Fruit fly (Drosophila melanogaster): ENCODE measurements around the gene Amt.

Amt gene

DNA sequence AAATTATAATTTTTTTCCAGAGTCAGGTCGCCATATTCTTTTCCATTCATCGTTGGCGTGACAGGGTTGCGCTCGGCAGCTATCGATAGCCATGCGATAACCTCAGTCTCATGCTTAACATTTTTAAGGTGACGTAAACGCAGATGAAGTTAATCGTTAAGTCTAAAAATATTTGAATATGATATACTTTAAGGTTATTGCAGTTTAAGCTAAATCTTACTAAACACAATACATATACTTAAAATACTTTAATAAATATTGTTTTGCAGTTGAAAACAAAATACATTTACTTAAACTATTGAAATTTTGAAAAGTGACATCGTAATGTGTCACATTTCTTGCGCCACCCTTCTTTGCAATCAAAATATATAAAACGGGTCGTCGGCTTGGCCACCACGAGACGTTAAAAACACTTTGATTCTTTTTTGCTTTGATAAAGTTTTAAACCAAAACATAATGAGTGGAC lies 26.3 kb upstream of the Amt start, which contains the start of the genes Cp190 and CG4338:
Gene Cp190, minus strand, starts transcription at position 84 of the 466 bp plus-strand sequence.
Gene CG4338, plus strand, starts transcription at position 365 of the 466 bp plus-strand sequence.
- no peak for TF ChIP-seq CG13204 (GFP tag; optimal IDR thresholded peaks at IDR 0.05)
- TF ChIP-seq CG34367 (tag; optimal IDR thresholded peaks at IDR 0.05): peak; percentile 97
- TF ChIP-seq Ets98B (GFP tag; IDR thresholded peaks at IDR 0.05): peak; percentile 90
- TF ChIP-seq rn (GFP tag; IDR thresholded peaks at IDR 0.05): peak; percentile 87
- TF ChIP-seq fd96Ca (GFP tag; IDR thresholded peaks at IDR 0.05): peak; percentile 67; the same call in 2 of the 3 replicates
- TF ChIP-seq CG8159 (tag; optimal IDR thresholded peaks at IDR 0.05): peak; percentile 99
- TF ChIP-seq CG14655 (GFP tag; optimal IDR thresholded peaks at IDR 0.05): no peak
- peak; percentile 98 for TF ChIP-seq CG17806 (tag; optimal IDR thresholded peaks at IDR 0.05)
- TF ChIP-seq CG8301 (tag; optimal IDR thresholded peaks at IDR 0.05): peak; percentile 98
- no peak for TF ChIP-seq D1 (tag; optimal IDR thresholded peaks at IDR 0.05)
- TF ChIP-seq CG9948 (tag; optimal IDR thresholded peaks at IDR 0.05): peak; percentile 98
- TF ChIP-seq CG12605 (GFP tag; IDR thresholded peaks at IDR 0.05): peak; percentile 94
- TF ChIP-seq gl (tag; optimal IDR thresholded peaks at IDR 0.05): peak; percentile 91
- peak; percentile 85 for TF ChIP-seq EcR (GFP tag; optimal IDR thresholded peaks at IDR 0.05)
- no peak for TF ChIP-seq Pif1A (GFP tag; optimal IDR thresholded peaks at IDR 0.05)
- peak; percentile 97 for TF ChIP-seq Snoo (tag; optimal IDR thresholded peaks at IDR 0.05)
- TF ChIP-seq CG4496 (GFP tag; IDR thresholded peaks at IDR 0.05): peak; percentile 93
- TF ChIP-seq CG32121 (GFP tag; IDR thresholded peaks at IDR 0.05): peak; percentile 96
- no peak for TF ChIP-seq Pif1B (GFP tag; optimal IDR thresholded peaks at IDR 0.05)
- peak; percentile 98 for TF ChIP-seq CG15710 (tag; optimal IDR thresholded peaks at IDR 0.05)
- TF ChIP-seq CG10348 (GFP tag; IDR thresholded peaks at IDR 0.05): peak; percentile 83

DNA sequence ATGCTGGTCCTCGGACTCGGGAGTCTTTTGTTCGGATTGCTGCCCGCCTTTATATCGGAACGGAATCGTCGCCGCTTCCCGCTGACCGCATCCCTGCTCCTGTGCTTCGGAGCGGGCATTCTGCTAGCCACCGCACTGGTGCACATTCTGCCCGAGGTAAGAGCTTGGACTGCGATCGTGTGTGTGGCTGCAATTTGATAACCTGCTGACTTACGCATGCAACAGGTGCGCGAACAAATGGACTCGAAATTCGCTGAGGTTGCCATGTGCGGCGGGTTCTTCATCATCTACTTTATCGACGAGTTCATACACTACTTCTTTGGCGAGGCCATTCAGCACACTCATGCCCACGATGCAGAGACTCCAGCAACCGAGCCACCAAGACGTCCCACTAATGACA lies 19.9 kb upstream of the Amt start:
- no peak for TF ChIP-seq EcR (GFP tag; optimal IDR thresholded peaks at IDR 0.05)
- TF ChIP-seq Pif1B (GFP tag; optimal IDR thresholded peaks at IDR 0.05): no peak
- no peak for TF ChIP-seq Snoo (tag; optimal IDR thresholded peaks at IDR 0.05)
- TF ChIP-seq D1 (tag; optimal IDR thresholded peaks at IDR 0.05): no peak
- TF ChIP-seq CG10348 (GFP tag; IDR thresholded peaks at IDR 0.05): no peak
- no peak for TF ChIP-seq Ets98B (GFP tag; IDR thresholded peaks at IDR 0.05)
- no peak for TF ChIP-seq CG12605 (GFP tag; IDR thresholded peaks at IDR 0.05)
- TF ChIP-seq CG9948 (tag; optimal IDR thresholded peaks at IDR 0.05): no peak
- no peak for TF ChIP-seq fd96Ca (GFP tag; IDR thresholded peaks at IDR 0.05)
- TF ChIP-seq CG8301 (tag; optimal IDR thresholded peaks at IDR 0.05): no peak
- no peak for TF ChIP-seq CG32121 (GFP tag; IDR thresholded peaks at IDR 0.05)
- TF ChIP-seq CG13204 (GFP tag; optimal IDR thresholded peaks at IDR 0.05): no peak
- no peak for TF ChIP-seq gl (tag; optimal IDR thresholded peaks at IDR 0.05)
- no peak for TF ChIP-seq CG14655 (GFP tag; optimal IDR thresholded peaks at IDR 0.05)
- no peak for TF ChIP-seq rn (GFP tag; IDR thresholded peaks at IDR 0.05)
- TF ChIP-seq Pif1A (GFP tag; optimal IDR thresholded peaks at IDR 0.05): no peak
- no peak for TF ChIP-seq CG17806 (tag; optimal IDR thresholded peaks at IDR 0.05)
- TF ChIP-seq CG15710 (tag; optimal IDR thresholded peaks at IDR 0.05): no peak
- no peak for TF ChIP-seq CG34367 (tag; optimal IDR thresholded peaks at IDR 0.05)

DNA sequence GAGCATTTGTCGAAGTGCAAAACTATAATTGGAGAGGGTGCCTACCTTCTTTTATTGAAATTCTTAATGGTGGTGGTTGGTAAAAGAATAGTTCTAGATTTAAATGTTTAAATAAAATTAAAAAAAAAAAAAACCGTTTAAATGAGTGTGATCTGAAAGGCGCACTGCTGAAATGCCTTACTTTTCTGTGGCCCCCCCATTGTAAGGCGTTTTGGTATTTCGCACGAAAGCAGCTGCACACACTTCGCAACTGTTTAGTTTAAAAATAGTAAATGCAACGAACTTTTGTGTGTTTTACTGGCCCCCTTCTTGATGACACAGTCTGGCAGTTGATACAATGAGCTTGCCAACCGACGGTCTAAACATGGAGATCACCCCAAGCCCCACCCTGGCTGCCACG lies 19.5 kb upstream of the Amt start, which contains the start of the genes CG14864 and Zip88E:
Gene CG14864, minus strand, starts transcription at position 113 of the 400 bp plus-strand sequence.
Gene Zip88E, plus strand, starts transcription at position 237 of the 400 bp plus-strand sequence.
- TF ChIP-seq fd96Ca (GFP tag; IDR thresholded peaks at IDR 0.05): no peak
- TF ChIP-seq gl (tag; optimal IDR thresholded peaks at IDR 0.05): no peak
- TF ChIP-seq CG12605 (GFP tag; IDR thresholded peaks at IDR 0.05): no peak
- no peak for TF ChIP-seq EcR (GFP tag; optimal IDR thresholded peaks at IDR 0.05)

DNA sequence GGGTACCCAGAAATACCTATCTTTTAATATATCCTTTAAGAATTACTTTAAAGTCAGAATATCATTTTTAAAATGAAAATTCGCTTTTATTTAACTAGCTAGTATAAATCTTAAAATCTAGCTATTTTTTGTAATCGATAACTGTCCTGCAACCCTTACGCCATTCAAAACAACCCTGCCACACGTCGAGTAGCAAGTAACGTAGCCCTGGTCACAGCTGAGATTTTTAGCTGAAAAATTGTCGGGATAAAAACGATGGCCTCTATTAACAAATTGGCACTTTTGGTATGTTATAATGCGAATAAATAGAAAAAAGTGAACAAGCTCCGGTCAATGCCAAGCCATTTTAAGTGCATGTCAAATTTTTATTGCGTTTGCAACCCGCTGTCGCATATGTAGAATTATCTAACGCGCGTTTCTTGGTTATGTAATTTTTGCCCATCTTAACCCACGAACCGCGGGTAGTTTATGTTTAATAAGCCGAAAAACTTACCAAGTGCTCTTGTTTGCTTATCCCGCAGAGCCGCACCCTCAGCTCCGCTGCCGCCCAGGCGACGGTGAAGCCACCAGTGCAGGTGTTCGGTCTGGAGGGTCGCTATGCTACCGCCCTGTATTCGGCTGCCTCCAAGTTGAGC lies 16.6 kb upstream of the Amt start, which contains the start of gene ATPsynO:
Gene ATPsynO, plus strand, starts transcription at position 186 of the 635 bp plus-strand sequence.
- TF ChIP-seq Snoo (tag; optimal IDR thresholded peaks at IDR 0.05) (no peak), CG17806 (tag; optimal IDR thresholded peaks at IDR 0.05) (no peak), rn (GFP tag; IDR thresholded peaks at IDR 0.05) (no peak), CG4496 (GFP tag; IDR thresholded peaks at IDR 0.05) (no peak), CG12605 (GFP tag; IDR thresholded peaks at IDR 0.05) (no peak), CG14655 (GFP tag; optimal IDR thresholded peaks at IDR 0.05) (no peak), CG10348 (GFP tag; IDR thresholded peaks at IDR 0.05) (no peak), Pif1B (GFP tag; optimal IDR thresholded peaks at IDR 0.05) (no peak), CG8301 (tag; optimal IDR thresholded peaks at IDR 0.05) (no peak), EcR (GFP tag; optimal IDR thresholded peaks at IDR 0.05) (no peak), CG34367 (tag; optimal IDR thresholded peaks at IDR 0.05) (no peak), CG8159 (tag; optimal IDR thresholded peaks at IDR 0.05) (no peak), CG15710 (tag; optimal IDR thresholded peaks at IDR 0.05) (no peak), fd96Ca (GFP tag; IDR thresholded peaks at IDR 0.05) (no peak), CG32121 (GFP tag; IDR thresholded peaks at IDR 0.05) (no peak), D1 (tag; optimal IDR thresholded peaks at IDR 0.05) (no peak), CG13204 (GFP tag; optimal IDR thresholded peaks at IDR 0.05) (no peak), Ets98B (GFP tag; IDR thresholded peaks at IDR 0.05) (no peak)

DNA sequence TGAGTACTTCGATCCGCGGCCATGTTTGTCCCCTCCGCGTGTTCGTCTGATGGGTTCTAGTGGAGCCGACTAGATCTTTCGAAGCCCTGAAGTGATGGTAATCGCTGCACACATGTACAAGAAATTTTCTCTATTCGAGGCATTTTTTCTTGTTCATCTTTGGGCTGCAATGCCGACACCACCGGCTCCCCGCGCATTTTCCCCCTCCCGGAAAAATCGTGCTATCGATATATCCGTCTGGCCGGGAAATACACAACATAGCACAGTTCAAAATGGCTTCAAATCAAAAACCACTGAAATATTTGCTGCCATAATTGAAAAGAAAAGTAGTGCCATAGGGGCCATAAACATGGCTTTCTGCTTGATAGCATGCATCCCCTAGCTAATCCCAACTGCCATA lies 15.0 kb upstream of the Amt start:
- no peak for TF ChIP-seq CG8301 (tag; optimal IDR thresholded peaks at IDR 0.05)
- no peak for TF ChIP-seq CG8159 (tag; optimal IDR thresholded peaks at IDR 0.05)
- TF ChIP-seq Ets98B (GFP tag; IDR thresholded peaks at IDR 0.05): no peak
- TF ChIP-seq D1 (tag; optimal IDR thresholded peaks at IDR 0.05): no peak
- no peak for TF ChIP-seq CG15710 (tag; optimal IDR thresholded peaks at IDR 0.05)
- no peak for TF ChIP-seq Pif1A (GFP tag; optimal IDR thresholded peaks at IDR 0.05)

Measured in whole organism, pupa.